Fruit fly (Drosophila melanogaster) whole organism, embryonic: Measurements from ENCODE around the gene Obp93a.

Experiments used
- ATbp ChIP-seq: fragments of 200-800 bp; sonication (Bioruptor generic); optimal IDR thresholded peaks from 2 replicates; lab custom pipeline; 2017; ENCODE audit warnings: missing biosample characterization, mild to moderate bottlenecking, missing genetic modification characterization, missing genetic modification reagents
- Awh ChIP-seq: fragments of 200-800 bp; sonication (Bioruptor generic); IDR thresholded peaks from 2 replicates; pipeline ENCODE4, ENCODE4 v1.3.6; 2022; ENCODE audit warnings: missing biosample characterization, missing genetic modification characterization
- Blimp-1 ChIP-seq: fragments of 200-800 bp; sonication (Bioruptor generic); optimal IDR thresholded peaks from 3 replicates; lab custom pipeline; 2018; ENCODE audit warnings: missing biosample characterization, missing genetic modification characterization, mild to moderate bottlenecking, moderate library complexity, missing genetic modification reagents
- CG1024 ChIP-seq: fragments of 200-800 bp; sonication (Bioruptor generic); IDR thresholded peaks from 2 replicates; pipeline ENCODE4 v1.3.6; 2022; ENCODE audit warnings: missing biosample characterization, missing genetic modification characterization
- CG10267 ChIP-seq: fragments of 200-800 bp; sonication (Bioruptor generic); optimal IDR thresholded peaks from 2 replicates; lab custom pipeline; 2018; ENCODE audit warnings: missing biosample characterization, mild to moderate bottlenecking, missing genetic modification characterization, moderate library complexity
- CG10321 ChIP-seq: fragments of 200-800 bp; sonication (Bioruptor generic); IDR thresholded peaks from 2 replicates; pipeline ENCODE4 v1.3.6; 2022; ENCODE audit warnings: missing biosample characterization, missing genetic modification characterization
- CG10543 ChIP-seq: fragments of 200-800 bp; sonication (Bioruptor generic); optimal IDR thresholded peaks from 3 replicates; lab custom pipeline; 2017; ENCODE audit warnings: missing biosample characterization, mild to moderate bottlenecking, missing genetic modification characterization, moderate library complexity
- CG11085 ChIP-seq: fragments of 200-800 bp; sonication (Bioruptor generic); IDR thresholded peaks from 2 replicates; pipeline ENCODE4 v1.3.6; 2022; ENCODE audit warnings: missing biosample characterization, missing genetic modification characterization
- CG13624 ChIP-seq: fragments of 200-800 bp; sonication (Bioruptor generic); optimal IDR thresholded peaks from 2 replicates; lab custom pipeline; 2016; ENCODE audit warnings: missing biosample characterization, missing genetic modification characterization
- CG15479 ChIP-seq: fragments of 200-800 bp; sonication (Bioruptor generic); optimal IDR thresholded peaks from 3 replicates; lab custom pipeline; 2019; ENCODE audit warnings: missing biosample characterization, mild to moderate bottlenecking, missing genetic modification characterization, moderate library complexity
- CG15601 ChIP-seq: fragments of 200-800 bp; sonication (Bioruptor generic); optimal IDR thresholded peaks from 3 replicates; lab custom pipeline; 2019; ENCODE audit warnings: missing biosample characterization, mild to moderate bottlenecking, missing genetic modification characterization, moderate library complexity
- CG15696 ChIP-seq: fragments of 200-800 bp; sonication (Bioruptor generic); optimal IDR thresholded peaks from 2 replicates; lab custom pipeline; 2019; ENCODE audit warnings: missing biosample characterization, mild to moderate bottlenecking, missing genetic modification characterization, moderate library complexity
- CG16813 ChIP-seq: fragments of 200-800 bp; sonication (Bioruptor generic); IDR thresholded peaks from 3 replicates; pipeline ENCODE4 v1.3.6; 2022; ENCODE audit warnings: missing biosample characterization, missing genetic modification characterization; ENCODE audit not compliant: partially characterized antibody
- CG17361 ChIP-seq: fragments of 200-800 bp; sonication (Bioruptor generic); IDR thresholded peaks from 3 replicates; pipeline ENCODE4 v1.3.6; 2022; ENCODE audit warnings: missing biosample characterization, missing genetic modification characterization
- CG18011 ChIP-seq: fragments of 200-800 bp; sonication (Bioruptor generic); optimal IDR thresholded peaks from 2 replicates; lab custom pipeline; 2017; ENCODE audit warnings: missing biosample characterization, missing genetic modification characterization, mild to moderate bottlenecking, moderate library complexity, missing genotype
- CG2129 ChIP-seq: fragments of 200-800 bp; sonication (Bioruptor generic); IDR thresholded peaks from 2 replicates; pipeline ENCODE4 v1.3.6; 2022; ENCODE audit warnings: missing biosample characterization, missing genetic modification characterization; ENCODE audit not compliant: partially characterized antibody
- CG3065 ChIP-seq: fragments of 200-800 bp; sonication (Bioruptor generic); optimal IDR thresholded peaks from 2 replicates; lab custom pipeline; 2016; ENCODE audit warnings: missing biosample characterization, missing genetic modification characterization
- CG31224 ChIP-seq: fragments of 200-800 bp; sonication (Bioruptor generic); IDR thresholded peaks from 2 replicates; pipeline ENCODE4 v1.3.6; 2022; ENCODE audit warnings: missing biosample characterization, missing genetic modification characterization
- CG31365 ChIP-seq: fragments of 200-800 bp; sonication (Bioruptor generic); optimal IDR thresholded peaks from 2 replicates; lab custom pipeline; 2018; ENCODE audit warnings: missing biosample characterization, mild to moderate bottlenecking, missing genetic modification characterization
- CG31441 ChIP-seq: fragments of 200-800 bp; sonication (Bioruptor generic); IDR thresholded peaks from 2 replicates; pipeline ENCODE4 v1.3.6; 2022; ENCODE audit warnings: missing biosample characterization, missing genetic modification characterization
- CG42726 ChIP-seq: fragments of 200-800 bp; sonication (Bioruptor generic); IDR thresholded peaks from 2 replicates; pipeline ENCODE4 v1.3.6; 2022; ENCODE audit warnings: missing biosample characterization, missing genetic modification characterization; ENCODE audit not compliant: partially characterized antibody
- CG4707 ChIP-seq: fragments of 200-800 bp; sonication (Bioruptor generic); optimal IDR thresholded peaks from 2 replicates; lab custom pipeline; 2018; ENCODE audit warnings: missing biosample characterization, mild to moderate bottlenecking, missing genetic modification characterization, moderate library complexity
- CG6175 ChIP-seq: fragments of 200-800 bp; sonication (Bioruptor generic); IDR thresholded peaks from 3 replicates; pipeline ENCODE4 v1.3.6; 2022; ENCODE audit warnings: missing biosample characterization, missing genetic modification characterization
- CG7987 ChIP-seq: fragments of 200-800 bp; sonication (Bioruptor generic); optimal IDR thresholded peaks from 2 replicates; lab custom pipeline; 2018; ENCODE audit warnings: missing biosample characterization, mild to moderate bottlenecking, missing genetic modification characterization, moderate library complexity
- CG8388 ChIP-seq: fragments of 200-800 bp; sonication (Bioruptor generic); optimal IDR thresholded peaks from 2 replicates; lab custom pipeline; 2019; ENCODE audit warnings: missing biosample characterization, mild to moderate bottlenecking, missing genetic modification characterization, moderate library complexity
- CG8924 ChIP-seq: fragments of 200-800 bp; optimal IDR thresholded peaks from 3 replicates; lab custom pipeline; 2019; ENCODE audit warnings: missing biosample characterization, mild to moderate bottlenecking, missing genetic modification characterization, moderate library complexity
- CG9437 ChIP-seq: fragments of 200-800 bp; sonication (Bioruptor generic); optimal IDR thresholded peaks from 2 replicates; lab custom pipeline; 2018; ENCODE audit warnings: missing biosample characterization, mild to moderate bottlenecking, missing genetic modification characterization
- CG9817 ChIP-seq: fragments of 200-800 bp; sonication (Bioruptor generic); optimal IDR thresholded peaks from 2 replicates; lab custom pipeline; 2018; ENCODE audit warnings: missing biosample characterization, mild to moderate bottlenecking, missing genetic modification characterization, moderate library complexity
- CG9876 ChIP-seq: fragments of 200-800 bp; sonication (Bioruptor generic); optimal IDR thresholded peaks from 2 replicates; lab custom pipeline; 2016; ENCODE audit warnings: missing biosample characterization, missing genetic modification characterization
- CG9932 ChIP-seq: fragments of 200-800 bp; sonication (Bioruptor generic); IDR thresholded peaks from 2 replicates; pipeline ENCODE4 v1.3.6; 2022; ENCODE audit warnings: missing biosample characterization, missing genetic modification characterization
- CHES-1-like ChIP-seq: fragments of 200-800 bp; sonication (Bioruptor generic); optimal IDR thresholded peaks from 2 replicates; lab custom pipeline; 2016; ENCODE audit warnings: missing biosample characterization, missing genetic modification characterization
- Chrac-16 ChIP-seq: fragments of 200-800 bp; sonication (Bioruptor generic); optimal IDR thresholded peaks from 3 replicates; lab custom pipeline; 2016; ENCODE audit warnings: missing biosample characterization, missing genetic modification characterization
- CoRest ChIP-seq: fragments of 200-800 bp; sonication (Bioruptor generic); optimal IDR thresholded peaks from 3 replicates; lab custom pipeline; 2018; ENCODE audit warnings: missing biosample characterization, mild to moderate bottlenecking, missing genetic modification characterization, moderate library complexity
- Dbx ChIP-seq: fragments of 200-800 bp; sonication (Bioruptor generic); IDR thresholded peaks from 3 replicates; pipeline ENCODE4 v1.3.6; 2022; ENCODE audit warnings: missing biosample characterization, missing genetic modification characterization
- Dll ChIP-seq: fragments of 200-800 bp; sonication (Bioruptor generic); IDR thresholded peaks from 4 replicates; pipeline ENCODE4 v1.3.6; 2022; ENCODE audit warnings: missing biosample characterization, missing genetic modification characterization; ENCODE audit not compliant: partially characterized antibody
- E2f1 ChIP-seq: fragments of 200-800 bp; sonication (Bioruptor generic); IDR thresholded peaks from 2 replicates; pipeline ENCODE4 v1.3.6; 2022; ENCODE audit warnings: missing biosample characterization, missing genetic modification characterization
- Gug ChIP-seq: fragments of 200-800 bp; sonication (Bioruptor generic); IDR thresholded peaks from 4 replicates; pipeline ENCODE4 v1.3.6; 2022; ENCODE audit warnings: missing biosample characterization, missing genetic modification characterization
- Hey ChIP-seq: fragments of 200-800 bp; sonication (Bioruptor generic); optimal IDR thresholded peaks from 3 replicates; lab custom pipeline; 2018; ENCODE audit warnings: missing biosample characterization, mild to moderate bottlenecking, missing genetic modification characterization
- TFAM ChIP-seq: fragments of 200-800 bp; sonication (Bioruptor generic); optimal IDR thresholded peaks from 2 replicates; lab custom pipeline; 2017; ENCODE audit warnings: missing biosample characterization, missing genetic modification characterization, inconsistent platforms
- btn ChIP-seq: fragments of 200-800 bp; sonication (Bioruptor generic); optimal IDR thresholded peaks from 2 replicates; lab custom pipeline; 2016; ENCODE audit warnings: missing biosample characterization, missing genetic modification characterization
- cwo ChIP-seq: fragments of 200-800 bp; sonication (Bioruptor generic); optimal IDR thresholded peaks from 3 replicates; lab custom pipeline; 2017; ENCODE audit warnings: missing biosample characterization, missing genetic modification characterization, mild to moderate bottlenecking, moderate library complexity, missing genetic modification reagents
- da ChIP-seq: fragments of 200-800 bp; sonication (Bioruptor generic); optimal IDR thresholded peaks from 2 replicates; lab custom pipeline; 2016; ENCODE audit warnings: missing biosample characterization, missing genetic modification characterization
- dimm ChIP-seq: fragments of 200-800 bp; sonication (Bioruptor generic); IDR thresholded peaks from 2 replicates; pipeline ENCODE4 v1.3.6; 2022; ENCODE audit warnings: missing biosample characterization, missing genetic modification characterization
- exex ChIP-seq: fragments of 200-800 bp; sonication (Bioruptor generic); optimal IDR thresholded peaks from 4 replicates; lab custom pipeline; 2018; ENCODE audit warnings: missing biosample characterization, mild to moderate bottlenecking, missing genetic modification characterization, moderate library complexity
- gro ChIP-seq: fragments of 200-800 bp; sonication (Bioruptor generic); optimal IDR thresholded peaks from 2 replicates; lab custom pipeline; 2016; ENCODE audit warnings: missing biosample characterization, missing genetic modification characterization
- ken ChIP-seq: fragments of 200-800 bp; sonication (Bioruptor generic); IDR thresholded peaks from 3 replicates; pipeline ENCODE4 v1.3.6; 2022; ENCODE audit warnings: missing biosample characterization, missing genetic modification characterization
- knrl ChIP-seq: fragments of 200-800 bp; sonication (Bioruptor generic); IDR thresholded peaks from 3 replicates; pipeline ENCODE4 v1.3.6; 2022; ENCODE audit warnings: missing biosample characterization, missing genetic modification characterization; ENCODE audit not compliant: partially characterized antibody
- mam ChIP-seq: fragments of 200-800 bp; sonication (Bioruptor generic); optimal IDR thresholded peaks from 3 replicates; lab custom pipeline; 2016; ENCODE audit warnings: missing biosample characterization, missing genetic modification characterization
- row ChIP-seq: fragments of 200-800 bp; sonication (Bioruptor generic); IDR thresholded peaks from 3 replicates; pipeline ENCODE4 v1.3.6; 2022; ENCODE audit warnings: missing biosample characterization, missing genetic modification characterization
- sens-2 ChIP-seq: fragments of 200-800 bp; sonication (Bioruptor generic); IDR thresholded peaks from 2 replicates; pipeline ENCODE4 v1.3.6; 2022; ENCODE audit warnings: missing biosample characterization, missing genetic modification characterization
- yki ChIP-seq: fragments of >200 bp; optimal IDR thresholded peaks from 3 replicates; lab custom pipeline; 2018

The Obp93a gene

DNA sequence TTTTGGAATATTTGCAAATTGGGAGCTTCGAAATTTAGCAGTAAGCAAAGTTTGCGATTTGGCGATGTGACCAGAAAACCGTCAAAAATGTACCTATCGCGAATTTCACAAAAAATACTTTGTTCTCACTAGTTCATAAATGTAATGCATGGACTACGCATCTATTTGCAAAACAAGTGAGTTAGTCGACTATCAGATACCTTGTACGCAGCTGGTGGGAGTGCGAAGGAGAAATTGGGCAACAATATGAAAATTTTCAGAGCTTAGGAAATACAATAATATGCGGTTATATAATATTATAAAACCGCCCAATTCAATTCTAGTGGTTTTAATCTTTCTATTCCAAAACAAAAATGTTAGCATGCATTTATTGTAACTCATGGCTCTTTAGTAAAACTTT is 10.7 kb downstream of the Obp93a start, which contains the start of gene Bdbt (continued):
- peak; percentile 7 for TF ChIP-seq CG10267 (tag; lab: Kevin White, UChicago)
- peak; percentile 10 for TF ChIP-seq cwo (GFP tag; lab: Kevin White, UChicago)
- no peak for TF ChIP-seq CG2129 (GFP tag; lab: Robert Waterston, UW)
- TF ChIP-seq CG3065 (GFP tag; lab: Kevin White, UChicago), result no peak
- no peak for TF ChIP-seq btn
- TF ChIP-seq CG11085, result no peak
- TF ChIP-seq Dll (GFP tag; lab: Robert Waterston, UW), result peak; percentile 60; the same call in 3 of the 4 replicates
- no peak for TF ChIP-seq TFAM (GFP tag; lab: Kevin White, UChicago)
- no peak for TF ChIP-seq dimm (GFP tag; lab: Robert Waterston, UW)
- TF ChIP-seq CG9876, result no peak
- no peak for TF ChIP-seq Hey (tag; lab: Kevin White, UChicago)
- no peak for TF ChIP-seq CHES-1-like (GFP tag; lab: Kevin White, UChicago)
- TF ChIP-seq Chrac-16 (GFP tag; lab: Kevin White, UChicago), result peak; percentile 9
- TF ChIP-seq CG31224, result no peak
- no peak for TF ChIP-seq CG18011 (GFP tag; lab: Kevin White, UChicago)
- no peak for TF ChIP-seq CG15479 (GFP tag; lab: Kevin White, UChicago)
- TF ChIP-seq CG31365 (tag; lab: Kevin White, UChicago), result no peak
- peak; percentile 54; the same call in 2 of the 3 replicates for TF ChIP-seq knrl (GFP tag; lab: Robert Waterston, UW)
- TF ChIP-seq mam (GFP tag; lab: Kevin White, UChicago), result peak; percentile 39
- TF ChIP-seq sens-2, result no peak
- TF ChIP-seq CG10321, result no peak
- TF ChIP-seq CG4707, result no peak
- TF ChIP-seq CG13624 (GFP tag; lab: Kevin White, UChicago), result no peak
- no peak for TF ChIP-seq CG15601 (tag; lab: Kevin White, UChicago)
- no peak for TF ChIP-seq ATbp
- no peak for TF ChIP-seq yki (lab: Kevin White, UChicago)
- TF ChIP-seq Awh, result no peak
- TF ChIP-seq CG42726 (GFP tag; lab: Robert Waterston, UW), result 0 out of 2 replicates have a peak, but pooled peaks have one; percentile 24
- no peak for TF ChIP-seq E2f1
- TF ChIP-seq exex (tag; lab: Kevin White, UChicago), result no peak
- TF ChIP-seq CG31441 (GFP tag; lab: Robert Waterston, UW), result no peak
- no peak for TF ChIP-seq ken (GFP tag; lab: Robert Waterston, UW)
- peak; percentile 77 for TF ChIP-seq row (GFP tag; lab: Robert Waterston, UW)
- TF ChIP-seq CG9932 (GFP tag; lab: Robert Waterston, UW), result peak; percentile 52
- TF ChIP-seq CG8924 (tag; lab: Kevin White, UChicago), result no peak
- no peak for TF ChIP-seq CoRest
- TF ChIP-seq CG9437 (GFP tag; lab: Kevin White, UChicago), result no peak
- no peak for TF ChIP-seq CG8388 (GFP tag; lab: Kevin White, UChicago)
- peak; percentile 91 for TF ChIP-seq CG16813 (GFP tag; lab: Robert Waterston, UW)
- no peak for TF ChIP-seq Gug (GFP tag; lab: Robert Waterston, UW)
- no peak for TF ChIP-seq CG17361
- no peak for TF ChIP-seq CG6175 (GFP tag; lab: Robert Waterston, UW)
- no peak for TF ChIP-seq CG7987
- no peak for TF ChIP-seq CG15696 (tag; lab: Kevin White, UChicago)
- TF ChIP-seq gro (GFP tag; lab: Kevin White, UChicago), result peak; percentile 60
- no peak for TF ChIP-seq CG1024 (GFP tag; lab: Robert Waterston, UW)
- TF ChIP-seq Dbx (GFP tag; lab: Robert Waterston, UW), result 0 out of 3 replicates have a peak, but pooled peaks have one; percentile 55
- no peak for TF ChIP-seq CG10543 (GFP tag; lab: Kevin White, UChicago)
- TF ChIP-seq Blimp-1 (GFP tag; lab: Kevin White, UChicago), result no peak
- TF ChIP-seq da (GFP tag; lab: Kevin White, UChicago), result no peak
- no peak for TF ChIP-seq CG9817 (tag; lab: Kevin White, UChicago)
